Worm (Caenorhabditis elegans): ENCODE measurements around the gene srh-68.

- TF ChIP-seq nhr-28 (tag; optimal IDR thresholded peaks at IDR 0.05): no peak
- no peak for TF ChIP-seq nhr-237 (tag; optimal IDR thresholded peaks at IDR 0.05)
- TF ChIP-seq hlh-1 (tag; optimal IDR thresholded peaks at IDR 0.05): no peak
- TF ChIP-seq mep-1 (tag; optimal IDR thresholded peaks at IDR 0.05): no peak
- no peak for TF ChIP-seq nhr-76 (tag; optimal IDR thresholded peaks at IDR 0.05)
Measured at ce11 chrII:12508650-12509049, 1.5 kb downstream of the srh-68 start, which contains the start of gene srh-67.

All from whole organism, mixed stage, embryonic.